Fruit fly (Drosophila melanogaster) Kc167 (cell line): ENCODE data around the gene CG7509.

ENCODE experiments used
- Myc ChIP-seq: fragments of >200 bp; optimal IDR thresholded peaks from 2 replicates; lab custom pipeline; 2017; ENCODE audit warnings: missing external identifiers
- Sin3A ChIP-seq: fragments of >200 bp; optimal IDR thresholded peaks from 2 replicates; lab custom pipeline; 2018; ENCODE audit warnings: missing external identifiers
- h ChIP-seq: fragments of >200 bp; optimal IDR thresholded peaks from 3 replicates; lab custom pipeline; 2018; ENCODE audit warnings: missing external identifiers
- insv ChIP-seq: fragments of >200 bp; optimal IDR thresholded peaks from 3 replicates; lab custom pipeline; 2018; ENCODE audit warnings: missing external identifiers
- psq ChIP-seq: fragments of >200 bp; optimal IDR thresholded peaks from 2 replicates; lab custom pipeline; 2017; ENCODE audit warnings: missing external identifiers
- ttk ChIP-seq: sonication (Bioruptor generic); optimal IDR thresholded peaks from 2 replicates; lab custom pipeline; 2017; ENCODE audit warnings: missing external identifiers

CG7509 gene

DNA sequence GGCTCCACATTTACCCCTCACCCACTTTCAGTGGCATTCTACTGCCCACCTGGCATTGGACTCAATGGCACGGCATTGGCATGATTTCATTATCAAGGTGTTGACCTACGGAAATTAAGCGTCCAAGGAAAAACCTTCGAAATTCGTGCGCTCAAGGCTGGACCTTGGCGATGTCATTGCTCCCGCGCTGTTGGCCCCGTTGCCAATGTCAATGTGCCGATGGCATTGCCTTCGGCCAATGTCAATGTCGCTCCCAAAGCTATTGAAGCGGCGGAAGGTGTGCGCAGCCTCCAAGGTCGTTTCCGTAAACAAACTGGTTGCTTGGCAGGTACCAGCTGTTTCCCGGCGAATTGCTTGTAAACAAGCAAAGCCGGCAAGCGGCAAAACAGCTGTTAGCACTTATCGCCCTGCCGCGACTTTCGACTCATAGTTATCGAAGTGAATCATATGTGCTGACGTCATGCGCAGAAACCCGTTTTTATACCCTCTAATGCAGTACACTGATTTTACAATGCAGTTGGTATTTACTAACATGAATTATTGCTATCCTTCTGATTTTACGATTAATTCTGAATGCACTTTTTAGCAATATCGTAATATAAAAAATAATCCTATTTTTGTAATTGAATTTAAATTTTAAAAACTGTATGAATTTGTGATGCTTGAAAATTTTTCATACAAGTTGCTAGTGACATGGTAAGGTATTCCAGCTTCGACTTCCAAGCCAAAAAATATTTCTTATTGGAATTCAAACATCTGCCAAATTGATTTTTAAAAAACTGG is 19.5 kb upstream of the CG7509 start:
- TF ChIP-seq ttk (lab: Kevin White, UChicago) (no peak), psq (no peak), Sin3A (lab: Kevin White, UChicago) (no peak), h (lab: Kevin White, UChicago) (no peak), Myc (lab: Kevin White, UChicago) (no peak), insv (lab: Kevin White, UChicago) (no peak)

dm6 chr3L:4814184-4814583 is 9.1 kb upstream of the CG7509 start:
- no peak for TF ChIP-seq insv (lab: Kevin White, UChicago)
- TF ChIP-seq ttk (lab: Kevin White, UChicago), result no peak
- TF ChIP-seq h (lab: Kevin White, UChicago), result no peak
- no peak for TF ChIP-seq Myc (lab: Kevin White, UChicago)
- no peak for TF ChIP-seq Sin3A (lab: Kevin White, UChicago)
- TF ChIP-seq psq, result no peak

- TF ChIP-seq Myc (lab: Kevin White, UChicago) (no peak), ttk (lab: Kevin White, UChicago) (no peak)
Observed at dm6 chr3L:4807306-4807705, 2.2 kb upstream of the CG7509 start, which contains the start of gene CG18808. Gene CG18808 (minus strand): TSS chr3L:4807406.

dm6 chr3L:4805751-4806150 is 677 bp upstream of the CG7509 start:
- TF ChIP-seq Sin3A (lab: Kevin White, UChicago) (no peak), Myc (lab: Kevin White, UChicago) (no peak), ttk (lab: Kevin White, UChicago) (no peak), h (lab: Kevin White, UChicago) (no peak), insv (lab: Kevin White, UChicago) (no peak), psq (no peak)

- TF ChIP-seq Myc (lab: Kevin White, UChicago) (no peak), Sin3A (lab: Kevin White, UChicago) (no peak), ttk (lab: Kevin White, UChicago) (no peak), psq (no peak), h (lab: Kevin White, UChicago) (no peak), insv (lab: Kevin White, UChicago) (no peak)
Observed at dm6 chr3L:4800641-4801040, 4.4 kb downstream of the CG7509 start.

dm6 chr3L:4776432-4776831 is 28.6 kb downstream of the CG7509 start:
- TF ChIP-seq ttk (lab: Kevin White, UChicago) (no peak), Myc (lab: Kevin White, UChicago) (no peak), h (lab: Kevin White, UChicago) (no peak), insv (lab: Kevin White, UChicago) (no peak), psq (no peak), Sin3A (lab: Kevin White, UChicago) (no peak)

- no peak for TF ChIP-seq ttk (lab: Kevin White, UChicago)
- TF ChIP-seq Sin3A (lab: Kevin White, UChicago), result no peak
- no peak for TF ChIP-seq psq
- TF ChIP-seq h (lab: Kevin White, UChicago), result no peak
- TF ChIP-seq Myc (lab: Kevin White, UChicago), result no peak
- no peak for TF ChIP-seq insv (lab: Kevin White, UChicago)
Observed at dm6 chr3L:4757583-4757982, 47.5 kb downstream of the CG7509 start, which contains the start of gene CG13711. Gene CG13711 (plus strand): TSS chr3L:4757883.

DNA sequence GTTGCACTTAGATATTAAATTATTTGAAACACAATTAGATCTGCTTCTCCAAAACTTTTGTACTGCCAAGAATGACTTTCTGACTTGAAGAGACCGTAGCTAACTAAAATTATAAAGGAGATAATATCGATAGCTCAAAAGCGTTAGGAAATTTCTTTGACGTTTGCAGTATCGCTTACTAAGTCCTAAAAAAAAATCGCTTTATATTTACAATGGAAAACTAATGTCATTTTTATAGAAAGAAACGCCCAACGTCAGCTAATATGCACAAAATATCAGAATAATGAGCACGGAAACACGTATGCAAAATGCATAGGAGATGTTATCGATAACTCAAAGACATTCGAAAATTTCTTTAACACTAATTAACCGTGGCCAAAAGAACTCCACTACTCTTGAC is 51.4 kb downstream of the CG7509 start, which contains the start of gene CG12493:
TSS of gene CG12493 (minus strand) at position 101 of the 400 bp plus-strand sequence.
- TF ChIP-seq psq (no peak), ttk (lab: Kevin White, UChicago) (no peak), h (lab: Kevin White, UChicago) (no peak), Myc (lab: Kevin White, UChicago) (no peak), insv (lab: Kevin White, UChicago) (no peak), Sin3A (lab: Kevin White, UChicago) (no peak)
